Fruit fly (Drosophila melanogaster) whole organism: Measurements from ENCODE around the gene CG9986.

ENCODE experiments used
- CG8478 ChIP-seq: fragments of >200 bp; optimal IDR thresholded peaks from 2 replicates; lab custom pipeline; 2018; ENCODE audit warnings: inconsistent platforms
- psq ChIP-seq: fragments of >200 bp; optimal IDR thresholded peaks from 2 replicates; lab custom pipeline; 2017
- usp ChIP-seq: fragments of >200 bp; optimal IDR thresholded peaks from 2 replicates; lab custom pipeline; 2017; ENCODE audit warnings: missing biosample characterization, missing genetic modification characterization, mixed read lengths

dm6 chr3R:28650380-28650779 is 44.5 kb downstream of the CG9986 start, which contains the start of gene CG31050:
- TF ChIP-seq psq (lab: Kevin White, UChicago) (no peak), CG8478 (lab: Kevin White, UChicago) (no peak), usp (no peak)
